Worm (Caenorhabditis elegans) whole organism, L1 larva: ENCODE results near the gene R144.10.
A peak's percentile ranks its signal among the peaks of the same experiment; 100 is the strongest.

Experiments
- C04F5.9 ChIP-seq: sonication (generic microtip); optimal IDR thresholded peaks from 2 replicates; lab custom pipeline; 2016; ENCODE audit warnings: missing genetic modification characterization, missing compliant biosample characterization
- egl-13 ChIP-seq: sonication (generic microtip); optimal IDR thresholded peaks from 2 replicates; lab custom pipeline; 2016; ENCODE audit warnings: missing genotype, missing genetic modification reagents, missing genetic modification characterization, missing compliant biosample characterization
- elt-3 ChIP-seq, 6 experiments: fragments of 150-350 bp in 1 of 6; sonication (generic microtip); optimal IDR thresholded peaks; 2 replicates each; lab custom pipeline; 2017 to 2018; ENCODE audit warnings: missing biosample characterization in 6 of 6, missing genetic modification characterization in 6 of 6, inconsistent platforms in 1 of 6
- fkh-10 ChIP-seq: sonication (generic microtip); optimal IDR thresholded peaks from 2 replicates; lab custom pipeline; 2017; ENCODE audit warnings: missing biosample characterization, missing genetic modification reagents, missing genetic modification characterization
- fos-1 ChIP-seq: fragments of 150-350 bp; optimal IDR thresholded peaks from 2 replicates; lab custom pipeline; 2014; ENCODE audit warnings: missing biosample characterization, missing genetic modification characterization
- lin-13 ChIP-seq: fragments of 150-350 bp; optimal IDR thresholded peaks from 2 replicates; lab custom pipeline; 2014; ENCODE audit warnings: missing biosample characterization, missing genetic modification reagents, missing genetic modification characterization
- lsy-2 ChIP-seq, 2 experiments: fragments of 150-350 bp; optimal IDR thresholded peaks; 2 replicates each; lab custom pipeline; 2014; ENCODE audit warnings: missing biosample characterization in 2 of 2, missing genetic modification characterization in 2 of 2
- nhr-20 ChIP-seq: sonication (generic microtip); optimal IDR thresholded peaks from 2 replicates; lab custom pipeline; 2016; ENCODE audit warnings: mild to moderate bottlenecking, missing genetic modification characterization, missing compliant biosample characterization
- pqm-1 ChIP-seq: sonication (generic microtip); optimal IDR thresholded peaks from 3 replicates; lab custom pipeline; 2017; ENCODE audit warnings: missing biosample characterization, missing genetic modification characterization
- snpc-4 ChIP-seq: fragments of 150-350 bp; optimal IDR thresholded peaks from 2 replicates; lab custom pipeline; 2014; ENCODE audit warnings: missing biosample characterization, missing genetic modification characterization
- tlp-1 ChIP-seq: fragments of 150-350 bp; optimal IDR thresholded peaks from 2 replicates; lab custom pipeline; 2014; ENCODE audit warnings: missing biosample characterization, missing genetic modification characterization
- unc-62 ChIP-seq: fragments of 150-350 bp; optimal IDR thresholded peaks from 2 replicates; lab custom pipeline; 2014; ENCODE audit warnings: missing biosample characterization, missing genetic modification reagents, missing genetic modification characterization
- xbp-1 ChIP-seq: sonication (generic microtip); optimal IDR thresholded peaks from 2 replicates; lab custom pipeline; 2016; ENCODE audit warnings: missing genetic modification characterization, missing compliant biosample characterization

ce11 chrIII:4986790-4987259, 15.3 kb downstream of the R144.10 start, which contains the start of the genes C27F2.10 and wdr-60:
- TF ChIP-seq fkh-10 (GFP tag; lab: Kevin White, UChicago), result no peak
- no peak for TF ChIP-seq C04F5.9 (tag; lab: Kevin White, UChicago)
- TF ChIP-seq elt-3 (tag; optimal IDR thresholded peaks at IDR 0.05; lab: Kevin White, UChicago), result no peak
- TF ChIP-seq egl-13 (tag; lab: Kevin White, UChicago), result no peak
- TF ChIP-seq lin-13, result no peak
- TF ChIP-seq tlp-1 (tag; lab: Kevin White, UChicago), result no peak
- no peak for TF ChIP-seq pqm-1 (tag; lab: Kevin White, UChicago)
- TF ChIP-seq snpc-4 (tag; lab: Kevin White, UChicago), result no peak
- TF ChIP-seq fos-1 (tag; lab: Kevin White, UChicago), result no peak
- peak; percentile 8 to 59 for TF ChIP-seq lsy-2 (tag; optimal IDR thresholded peaks at IDR 0.05; lab: Kevin White, UChicago)
- no peak for TF ChIP-seq unc-62 (GFP tag; lab: Kevin White, UChicago)
- no peak for TF ChIP-seq nhr-20
- TF ChIP-seq xbp-1, result peak; percentile 41
